Fruit fly (Drosophila melanogaster): ENCODE results near the gene Polr2J.

- TF ChIP-seq CTCF (optimal IDR thresholded peaks at IDR 0.05) (no peak), CG8478 (optimal IDR thresholded peaks at IDR 0.05) (no peak)
These were observed 30.4 kb downstream of the Polr2J start for dm6 chr2L:17379844-17380243.
